Fruit fly (Drosophila melanogaster) whole organism, embryonic: ENCODE data around the gene Lcp65Ae.

Source experiments
- ATbp ChIP-seq: fragments of 200-800 bp; sonication (Bioruptor generic); optimal IDR thresholded peaks from 2 replicates; lab custom pipeline; 2017; ENCODE audit warnings: missing biosample characterization, mild to moderate bottlenecking, missing genetic modification characterization, missing genetic modification reagents
- Atf6 ChIP-seq: fragments of 200-800 bp; sonication (Bioruptor generic); IDR thresholded peaks from 2 replicates; pipeline ENCODE4 v1.3.6; 2022; ENCODE audit warnings: missing biosample characterization, missing genetic modification characterization
- CG10267 ChIP-seq: fragments of 200-800 bp; sonication (Bioruptor generic); optimal IDR thresholded peaks from 2 replicates; lab custom pipeline; 2018; ENCODE audit warnings: missing biosample characterization, mild to moderate bottlenecking, missing genetic modification characterization, moderate library complexity
- CG10431 ChIP-seq: fragments of 200-800 bp; sonication (Bioruptor generic); optimal IDR thresholded peaks from 3 replicates; lab custom pipeline; 2018; ENCODE audit warnings: missing biosample characterization, mild to moderate bottlenecking, missing genetic modification characterization
- CG10979 ChIP-seq: fragments of 200-800 bp; sonication (Bioruptor generic); optimal IDR thresholded peaks from 2 replicates; lab custom pipeline; 2018; ENCODE audit warnings: missing biosample characterization, mild to moderate bottlenecking, missing genetic modification characterization, moderate library complexity
- CG12391 ChIP-seq: fragments of 200-800 bp; sonication (Bioruptor generic); optimal IDR thresholded peaks from 3 replicates; lab custom pipeline; 2018; ENCODE audit warnings: missing biosample characterization, mild to moderate bottlenecking, missing genetic modification characterization, moderate library complexity
- CG12659 ChIP-seq: fragments of 200-800 bp; sonication (Bioruptor generic); optimal IDR thresholded peaks from 3 replicates; lab custom pipeline; 2017; ENCODE audit warnings: mild to moderate bottlenecking, missing biosample characterization, missing genetic modification reagents, missing genetic modification characterization
- CG13296 ChIP-seq: fragments of 200-800 bp; sonication (Bioruptor generic); optimal IDR thresholded peaks from 3 replicates; lab custom pipeline; 2018; ENCODE audit warnings: missing biosample characterization, mild to moderate bottlenecking, missing genetic modification characterization
- CG13424 ChIP-seq: fragments of 200-800 bp; sonication (Bioruptor generic); optimal IDR thresholded peaks from 2 replicates; lab custom pipeline; 2019; ENCODE audit warnings: missing biosample characterization, mild to moderate bottlenecking, missing genetic modification characterization, moderate library complexity
- CG13624 ChIP-seq: fragments of 200-800 bp; sonication (Bioruptor generic); optimal IDR thresholded peaks from 2 replicates; lab custom pipeline; 2016; ENCODE audit warnings: missing biosample characterization, missing genetic modification characterization
- CG13894 ChIP-seq: fragments of 200-800 bp; sonication (Bioruptor generic); optimal IDR thresholded peaks from 3 replicates; lab custom pipeline; 2018; ENCODE audit warnings: missing biosample characterization, mild to moderate bottlenecking, missing genetic modification characterization, moderate library complexity
- CG14710 ChIP-seq: fragments of 200-800 bp; sonication (Bioruptor generic); optimal IDR thresholded peaks from 3 replicates; lab custom pipeline; 2019; ENCODE audit warnings: missing biosample characterization, mild to moderate bottlenecking, missing genetic modification characterization, moderate library complexity
- CG1603 ChIP-seq: fragments of 200-800 bp; sonication (Bioruptor generic); optimal IDR thresholded peaks from 2 replicates; lab custom pipeline; 2019; ENCODE audit warnings: missing biosample characterization, mild to moderate bottlenecking, missing genetic modification characterization, moderate library complexity
- CG18262 ChIP-seq: fragments of 200-800 bp; optimal IDR thresholded peaks from 3 replicates; lab custom pipeline; 2019; ENCODE audit warnings: missing biosample characterization, mild to moderate bottlenecking, missing genetic modification characterization, moderate library complexity
- CG3281 ChIP-seq: fragments of 200-800 bp; sonication (Bioruptor generic); optimal IDR thresholded peaks from 3 replicates; lab custom pipeline; 2017; ENCODE audit warnings: missing biosample characterization, mild to moderate bottlenecking, missing genetic modification characterization
- CG4282 ChIP-seq: fragments of 200-800 bp; sonication (Bioruptor generic); optimal IDR thresholded peaks from 2 replicates; lab custom pipeline; 2016; ENCODE audit warnings: missing biosample characterization, missing genetic modification characterization
- CG4707 ChIP-seq: fragments of 200-800 bp; sonication (Bioruptor generic); optimal IDR thresholded peaks from 2 replicates; lab custom pipeline; 2018; ENCODE audit warnings: missing biosample characterization, mild to moderate bottlenecking, missing genetic modification characterization, moderate library complexity
- CG6683 ChIP-seq: fragments of 200-800 bp; sonication (Bioruptor generic); optimal IDR thresholded peaks from 2 replicates; lab custom pipeline; 2017; ENCODE audit warnings: missing biosample characterization, mild to moderate bottlenecking, missing genetic modification characterization, missing genetic modification reagents
- CG7745 ChIP-seq: fragments of 200-800 bp; sonication (Bioruptor generic); optimal IDR thresholded peaks from 2 replicates; lab custom pipeline; 2018; ENCODE audit warnings: missing biosample characterization, mild to moderate bottlenecking, missing genetic modification characterization, moderate library complexity
- Dbx ChIP-seq: fragments of 200-800 bp; sonication (Bioruptor generic); IDR thresholded peaks from 3 replicates; pipeline ENCODE4 v1.3.6; 2022; ENCODE audit warnings: missing biosample characterization, missing genetic modification characterization
- Ets65A ChIP-seq: fragments of 200-800 bp; sonication (Bioruptor generic); peaks from one replicate; lab custom pipeline; 2016; ENCODE audit warnings: missing biosample characterization, missing genetic modification characterization
- Gug ChIP-seq: fragments of 200-800 bp; sonication (Bioruptor generic); IDR thresholded peaks from 4 replicates; pipeline ENCODE4 v1.3.6; 2022; ENCODE audit warnings: missing biosample characterization, missing genetic modification characterization
- Jarid2 ChIP-seq: fragments of 200-800 bp; sonication (Bioruptor generic); optimal IDR thresholded peaks from 3 replicates; lab custom pipeline; 2017; ENCODE audit warnings: mild to moderate bottlenecking, missing biosample characterization, missing genetic modification reagents, missing genetic modification characterization
- MESR4 ChIP-seq: fragments of 200-800 bp; sonication (Bioruptor generic); optimal IDR thresholded peaks from 2 replicates; lab custom pipeline; 2018; ENCODE audit warnings: missing biosample characterization, mild to moderate bottlenecking, missing genetic modification characterization, moderate library complexity
- Nf-YC ChIP-seq: fragments of 200-800 bp; optimal IDR thresholded peaks from 3 replicates; lab custom pipeline; 2019; ENCODE audit warnings: missing biosample characterization, mild to moderate bottlenecking, missing genetic modification characterization, moderate library complexity
- PHDP ChIP-seq: fragments of 200-800 bp; sonication (Bioruptor generic); optimal IDR thresholded peaks from 3 replicates; lab custom pipeline; 2018; ENCODE audit warnings: missing biosample characterization, mild to moderate bottlenecking, missing genetic modification characterization, moderate library complexity
- Spps ChIP-seq: fragments of 200-800 bp; sonication (Bioruptor generic); optimal IDR thresholded peaks from 2 replicates; lab custom pipeline; 2018; ENCODE audit warnings: missing biosample characterization, mild to moderate bottlenecking, missing genetic modification characterization
- Ssrp ChIP-seq: fragments of 200-800 bp; sonication (Bioruptor generic); optimal IDR thresholded peaks from 2 replicates; lab custom pipeline; 2018; ENCODE audit warnings: missing biosample characterization, mild to moderate bottlenecking, missing genetic modification characterization, moderate library complexity
- Stat92E ChIP-seq, 3 experiments: fragments of >200 bp in 2 of 3; fragments of 200-800 bp in 1 of 3; sonication (Bioruptor generic) in 1 of 3; optimal IDR thresholded peaks; 2 replicates each; lab custom pipeline; 2017 to 2019; ENCODE audit warnings: missing biosample characterization in 3 of 3, missing genetic modification characterization in 3 of 3, mild to moderate bottlenecking in 1 of 3, moderate library complexity in 1 of 3
- ac ChIP-seq: fragments of 200-800 bp; sonication (Bioruptor generic); optimal IDR thresholded peaks from 3 replicates; lab custom pipeline; 2017; ENCODE audit warnings: missing biosample characterization, mild to moderate bottlenecking, missing genetic modification characterization
- da ChIP-seq: fragments of 200-800 bp; sonication (Bioruptor generic); optimal IDR thresholded peaks from 2 replicates; lab custom pipeline; 2016; ENCODE audit warnings: missing biosample characterization, missing genetic modification characterization
- dati ChIP-seq: fragments of 200-800 bp; sonication (Bioruptor generic); IDR thresholded peaks from 2 replicates; pipeline ENCODE4 v1.3.6; 2022; ENCODE audit warnings: missing biosample characterization, missing genetic modification characterization
- disco-r ChIP-seq: fragments of 200-800 bp; sonication (Bioruptor generic); optimal IDR thresholded peaks from 2 replicates; lab custom pipeline; 2016; ENCODE audit warnings: missing biosample characterization, missing genetic modification characterization
- dmrt11E ChIP-seq: fragments of 200-800 bp; sonication (Bioruptor generic); optimal IDR thresholded peaks from 3 replicates; lab custom pipeline; 2018; ENCODE audit warnings: missing biosample characterization, mild to moderate bottlenecking, missing genetic modification characterization, moderate library complexity
- en ChIP-seq: fragments of 200-800 bp; sonication (Bioruptor generic); optimal IDR thresholded peaks from 2 replicates; lab custom pipeline; 2016; ENCODE audit warnings: missing biosample characterization, missing genetic modification characterization
- fd102C ChIP-seq: fragments of 200-800 bp; sonication (Bioruptor generic); optimal IDR thresholded peaks from 2 replicates; lab custom pipeline; 2018; ENCODE audit warnings: missing biosample characterization, mild to moderate bottlenecking, missing genetic modification characterization, moderate library complexity
- fru ChIP-seq: fragments of >200 bp; optimal IDR thresholded peaks from 2 replicates; lab custom pipeline; 2017
- lola ChIP-seq, 3 experiments: fragments of >200 bp in 2 of 3; fragments of 200-800 bp in 1 of 3; sonication (Bioruptor generic) in 1 of 3; optimal IDR thresholded peaks; 2 replicates each; lab custom pipeline; 2017 to 2019; ENCODE audit warnings: missing biosample characterization in 3 of 3, missing genetic modification characterization in 3 of 3, mild to moderate bottlenecking in 1 of 3, moderate library complexity in 1 of 3
- mirr ChIP-seq: fragments of 200-800 bp; sonication (Bioruptor generic); optimal IDR thresholded peaks from 3 replicates; lab custom pipeline; 2018; ENCODE audit warnings: missing biosample characterization, mild to moderate bottlenecking, missing genetic modification characterization
- nmo ChIP-seq: fragments of 200-800 bp; sonication (Bioruptor generic); optimal IDR thresholded peaks from 2 replicates; lab custom pipeline; 2018; ENCODE audit warnings: missing biosample characterization, mild to moderate bottlenecking, missing genetic modification characterization, moderate library complexity
- prd ChIP-seq, 3 experiments: fragments of >200 bp in 2 of 3; fragments of 200-800 bp in 1 of 3; sonication (Bioruptor generic) in 1 of 3; optimal IDR thresholded peaks in 2 of 3; IDR thresholded peaks in 1 of 3; 2 replicates in 2 of 3; 3 replicates in 1 of 3; pipeline versions ENCODE4 v1.3.6 to Lab custom; 2017 to 2022; ENCODE audit warnings: missing biosample characterization in 1 of 3, missing genetic modification characterization in 1 of 3
- ranshi ChIP-seq: fragments of 200-800 bp; sonication (Bioruptor generic); IDR thresholded peaks from 2 replicates; pipeline ENCODE4 v1.3.6; 2022; ENCODE audit warnings: missing biosample characterization, missing genetic modification characterization
- sc ChIP-seq, 3 experiments: fragments of >200 bp in 2 of 3; fragments of 200-800 bp in 1 of 3; sonication (Bioruptor generic) in 1 of 3; optimal IDR thresholded peaks; 2 replicates in 2 of 3; 3 replicates in 1 of 3; lab custom pipeline; 2017; ENCODE audit warnings: mild to moderate bottlenecking in 1 of 3, missing biosample characterization in 1 of 3, missing genetic modification characterization in 1 of 3, missing genetic modification reagents in 1 of 3
- sens-2 ChIP-seq: fragments of 200-800 bp; sonication (Bioruptor generic); IDR thresholded peaks from 2 replicates; pipeline ENCODE4 v1.3.6; 2022; ENCODE audit warnings: missing biosample characterization, missing genetic modification characterization
- sisA ChIP-seq: fragments of 200-800 bp; sonication (Bioruptor generic); IDR thresholded peaks from 2 replicates; pipeline ENCODE4 v1.3.6; 2022; ENCODE audit warnings: missing biosample characterization, missing genetic modification characterization
- so ChIP-seq: fragments of 200-800 bp; sonication (Bioruptor generic); IDR thresholded peaks from 3 replicates; pipeline ENCODE4 v1.3.6; 2022; ENCODE audit warnings: missing biosample characterization, missing genetic modification characterization
- sr ChIP-seq: fragments of 200-800 bp; sonication (Bioruptor generic); IDR thresholded peaks from 3 replicates; pipeline ENCODE4 v1.3.6; 2022; ENCODE audit warnings: missing biosample characterization, missing genetic modification characterization
- twi ChIP-seq: fragments of 200-800 bp; optimal IDR thresholded peaks from 2 replicates; lab custom pipeline; 2019; ENCODE audit warnings: missing biosample characterization, mild to moderate bottlenecking, missing genetic modification characterization, moderate library complexity
- unpg ChIP-seq: fragments of 200-800 bp; sonication (Bioruptor generic); optimal IDR thresholded peaks from 3 replicates; lab custom pipeline; 2018; ENCODE audit warnings: missing biosample characterization, mild to moderate bottlenecking, missing genetic modification characterization, moderate library complexity
- wor ChIP-seq: fragments of 200-800 bp; sonication (Bioruptor generic); IDR thresholded peaks from 2 replicates; pipeline ENCODE4 v1.3.6; 2022; ENCODE audit warnings: missing biosample characterization, missing genetic modification characterization

Lcp65Ae gene

dm6 chr3L:6161997-6162396, 24.1 kb upstream of the Lcp65Ae start:
- TF ChIP-seq dati (GFP tag; lab: Robert Waterston, UW) (no peak), CG13296 (no peak), PHDP (tag; lab: Kevin White, UChicago) (no peak), MESR4 (GFP tag; lab: Kevin White, UChicago) (no peak), lola (GFP tag; optimal IDR thresholded peaks at IDR 0.05; lab: Kevin White, UChicago) (peak in 1 of 3 experiments; percentile 71), fru (lab: Kevin White, UChicago) (no peak), sc (optimal IDR thresholded peaks at IDR 0.05; lab: Kevin White, UChicago) (no peak), sc (GFP tag; optimal IDR thresholded peaks at IDR 0.05; lab: Kevin White, UChicago) (no peak), CG13424 (peak; percentile 20), mirr (GFP tag; lab: Kevin White, UChicago) (no peak), fd102C (GFP tag; lab: Kevin White, UChicago) (no peak), en (GFP tag; lab: Kevin White, UChicago) (no peak), Ssrp (peak; percentile 34), Gug (GFP tag; lab: Robert Waterston, UW) (no peak), prd (optimal IDR thresholded peaks at IDR 0.05; lab: Kevin White, UChicago) (no peak), prd (GFP tag; IDR thresholded peaks at IDR 0.05; lab: Robert Waterston, UW) (0 out of 3 replicates have a peak, but pooled peaks have one; percentile 11), Nf-YC (tag; lab: Kevin White, UChicago) (no peak), CG3281 (no peak), dmrt11E (tag; lab: Kevin White, UChicago) (peak; percentile 63), CG13624 (no peak), Jarid2 (GFP tag; lab: Kevin White, UChicago) (no peak), sisA (no peak), CG1603 (no peak), CG12659 (GFP tag; lab: Kevin White, UChicago) (no peak), Dbx (GFP tag; lab: Robert Waterston, UW) (no peak), Spps (tag; lab: Kevin White, UChicago) (no peak), CG10979 (tag; lab: Kevin White, UChicago) (peak; percentile 37), CG10267 (tag; lab: Kevin White, UChicago) (no peak), CG7745 (no peak), CG4282 (no peak), disco-r (no peak), Stat92E (GFP tag; optimal IDR thresholded peaks at IDR 0.05; lab: Kevin White, UChicago) (no peak), CG14710 (tag; lab: Kevin White, UChicago) (no peak), ranshi (no peak), CG6683 (GFP tag; lab: Kevin White, UChicago) (no peak), sr (GFP tag; lab: Robert Waterston, UW) (no peak), nmo (peak; percentile 46), ac (GFP tag; lab: Kevin White, UChicago) (no peak), sens-2 (GFP tag; lab: Robert Waterston, UW) (no peak), so (GFP tag; lab: Robert Waterston, UW) (no peak), CG18262 (tag; lab: Kevin White, UChicago) (peak; percentile 69), twi (no peak), ATbp (no peak), CG4707 (GFP tag; lab: Kevin White, UChicago) (no peak), CG13894 (tag; lab: Kevin White, UChicago) (no peak), CG10431 (no peak), da (GFP tag; lab: Kevin White, UChicago) (no peak), Atf6 (GFP tag; lab: Robert Waterston, UW) (no peak), Ets65A (peak; percentile 65), wor (GFP tag; lab: Robert Waterston, UW) (no peak), CG12391 (tag; lab: Kevin White, UChicago) (peak; percentile 28), unpg (GFP tag; lab: Kevin White, UChicago) (no peak)
